Worm (Caenorhabditis elegans) whole organism, mixed stage, embryonic: Measurements from ENCODE around the gene lbp-2.

Source experiments
- ces-1 ChIP-seq: fragments of 150-350 bp; optimal IDR thresholded peaks from 2 replicates; lab custom pipeline; 2014; ENCODE audit warnings: missing biosample characterization, missing genetic modification reagents, missing genetic modification characterization
- hlh-1 ChIP-seq: fragments of 150-350 bp; optimal IDR thresholded peaks from 2 replicates; lab custom pipeline; 2014; ENCODE audit warnings: missing biosample characterization, missing genetic modification reagents, missing genetic modification characterization
- mab-5 ChIP-seq: fragments of 150-350 bp; optimal IDR thresholded peaks from 2 replicates; lab custom pipeline; 2014; ENCODE audit warnings: missing biosample characterization, missing genetic modification characterization
- snpc-4 ChIP-seq: fragments of 150-350 bp; optimal IDR thresholded peaks from 2 replicates; lab custom pipeline; 2014; ENCODE audit warnings: missing biosample characterization, missing genetic modification characterization
- tbx-8 ChIP-seq: fragments of 200-800 bp; sonication (Bioruptor generic); optimal IDR thresholded peaks from 2 replicates; lab custom pipeline; 2018; ENCODE audit warnings: mild to moderate bottlenecking, missing genetic modification characterization, moderate library complexity, missing compliant biosample characterization
- unc-39 ChIP-seq: fragments of 150-350 bp; optimal IDR thresholded peaks from 2 replicates; lab custom pipeline; 2014; ENCODE audit warnings: missing biosample characterization, missing genetic modification characterization

ce11 chrX:3220267-3220666 is 40.1 kb upstream of the lbp-2 start, which contains the start of gene rgl-1:
- no peak for TF ChIP-seq ces-1 (GFP tag; lab: Kevin White, UChicago)
- TF ChIP-seq tbx-8 (GFP tag; lab: Kevin White, UChicago): no peak
- no peak for TF ChIP-seq mab-5 (tag; lab: Kevin White, UChicago)
- TF ChIP-seq hlh-1 (tag; lab: Kevin White, UChicago): no peak
- TF ChIP-seq unc-39 (tag; lab: Kevin White, UChicago): no peak
- no peak for TF ChIP-seq snpc-4 (tag; lab: Kevin White, UChicago)
